Worm (Caenorhabditis elegans) whole organism, late embryonic: ENCODE measurements around the gene mtss-1.

Experiments
- Y22D7AL.16 ChIP-seq: sonication (generic microtip); optimal IDR thresholded peaks from 2 replicates; lab custom pipeline; 2016; ENCODE audit warnings: missing genetic modification characterization, missing compliant biosample characterization
- ama-1 ChIP-seq: fragments of 150-350 bp; optimal IDR thresholded peaks from 2 replicates; lab custom pipeline; 2014
- ceh-19 ChIP-seq: fragments of 200-800 bp; sonication (Bioruptor generic); optimal IDR thresholded peaks from 2 replicates; lab custom pipeline; 2018; ENCODE audit warnings: mild to moderate bottlenecking, missing genetic modification characterization, missing compliant biosample characterization
- ceh-2 ChIP-seq: sonication (generic microtip); optimal IDR thresholded peaks from 2 replicates; lab custom pipeline; 2016; ENCODE audit warnings: missing genotype, missing genetic modification characterization, missing compliant biosample characterization
- ceh-6 ChIP-seq: fragments of 200-800 bp; sonication (Bioruptor generic); optimal IDR thresholded peaks from 2 replicates; lab custom pipeline; 2018; ENCODE audit warnings: mild to moderate bottlenecking, missing genetic modification characterization, missing compliant biosample characterization
- ets-4 ChIP-seq: sonication (generic microtip); optimal IDR thresholded peaks from 2 replicates; lab custom pipeline; 2016; ENCODE audit warnings: missing genetic modification characterization, missing compliant biosample characterization
- hlh-30 ChIP-seq: sonication (generic microtip); optimal IDR thresholded peaks from 2 replicates; lab custom pipeline; 2017; ENCODE audit warnings: antibody characterized with exemption, missing genetic modification characterization, missing compliant biosample characterization; ENCODE audit not compliant: insufficient read depth
- npax-4 ChIP-seq: sonication (generic microtip); optimal IDR thresholded peaks from 2 replicates; lab custom pipeline; 2016; ENCODE audit warnings: missing genetic modification characterization, missing compliant biosample characterization
- pag-3 ChIP-seq: sonication (generic microtip); optimal IDR thresholded peaks from 2 replicates; lab custom pipeline; 2016; ENCODE audit warnings: missing compliant biosample characterization, missing genetic modification characterization, borderline replicate concordance
- pqm-1 ChIP-seq: sonication (generic microtip); optimal IDR thresholded peaks from 2 replicates; lab custom pipeline; 2016; ENCODE audit warnings: missing genetic modification characterization, missing compliant biosample characterization
- syd-9 ChIP-seq: sonication (generic microtip); optimal IDR thresholded peaks from 2 replicates; lab custom pipeline; 2016; ENCODE audit warnings: mild to moderate bottlenecking, missing genetic modification characterization, moderate library complexity, missing compliant biosample characterization
- tbx-2 ChIP-seq: sonication (generic microtip); optimal IDR thresholded peaks from 2 replicates; lab custom pipeline; 2016; ENCODE audit warnings: missing genetic modification characterization, missing compliant biosample characterization
- tbx-7 ChIP-seq: sonication (generic microtip); optimal IDR thresholded peaks from 2 replicates; lab custom pipeline; 2016; ENCODE audit warnings: missing genotype, missing genetic modification characterization, missing compliant biosample characterization
- unc-55 ChIP-seq: sonication (generic microtip); optimal IDR thresholded peaks from 2 replicates; lab custom pipeline; 2017; ENCODE audit warnings: missing biosample characterization, missing genetic modification reagents, missing genetic modification characterization

DNA sequence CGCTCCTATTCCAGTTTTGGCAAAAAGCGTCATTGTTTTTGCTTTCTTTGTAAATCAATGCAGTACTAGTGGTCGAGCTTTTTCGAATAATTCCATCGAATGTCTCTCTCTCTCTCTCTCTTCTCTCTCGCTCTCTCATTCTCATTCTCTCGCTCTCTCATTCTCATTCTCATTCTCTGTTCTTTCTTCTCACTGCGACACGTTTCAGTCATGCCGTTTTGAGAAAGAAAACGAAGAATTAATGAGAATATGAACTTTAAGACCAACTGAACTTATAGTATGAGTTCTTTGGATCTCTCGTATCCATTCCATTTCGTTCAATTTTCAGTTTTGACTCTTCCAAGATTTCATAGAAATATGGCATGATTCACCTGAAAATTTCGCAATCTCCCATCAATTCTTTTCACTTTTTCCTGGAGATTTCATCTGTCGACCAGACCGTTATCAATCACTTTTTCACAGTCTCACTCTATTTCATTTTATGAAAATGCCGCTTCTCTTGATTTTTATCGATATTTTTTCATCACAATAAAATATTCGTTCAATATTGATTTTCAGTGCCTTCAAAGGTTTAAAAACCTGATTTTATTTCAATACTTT lies 4.4 kb downstream of the mtss-1 start:
- no peak for TF ChIP-seq ceh-6
- no peak for TF ChIP-seq tbx-7
- TF ChIP-seq ceh-2 (tag; lab: Kevin White, UChicago) = no peak
- no peak for TF ChIP-seq ets-4 (tag; lab: Kevin White, UChicago)
- TF ChIP-seq Y22D7AL.16 (tag; lab: Kevin White, UChicago) = no peak
- TF ChIP-seq ama-1 = no peak
- TF ChIP-seq tbx-2 (tag; lab: Kevin White, UChicago) = no peak
- no peak for TF ChIP-seq npax-4 (tag; lab: Kevin White, UChicago)
- no peak for TF ChIP-seq ceh-19 (GFP tag; lab: Kevin White, UChicago)
- no peak for TF ChIP-seq syd-9 (tag; lab: Kevin White, UChicago)
- TF ChIP-seq pag-3 (tag; lab: Kevin White, UChicago) = no peak
- no peak for TF ChIP-seq unc-55 (GFP tag; lab: Kevin White, UChicago)
- no peak for TF ChIP-seq pqm-1
- no peak for TF ChIP-seq hlh-30 (tag; lab: Kevin White, UChicago)
